ENCODE assay signal across 5 fruit fly cellular contexts in the genomic region with DNA sequence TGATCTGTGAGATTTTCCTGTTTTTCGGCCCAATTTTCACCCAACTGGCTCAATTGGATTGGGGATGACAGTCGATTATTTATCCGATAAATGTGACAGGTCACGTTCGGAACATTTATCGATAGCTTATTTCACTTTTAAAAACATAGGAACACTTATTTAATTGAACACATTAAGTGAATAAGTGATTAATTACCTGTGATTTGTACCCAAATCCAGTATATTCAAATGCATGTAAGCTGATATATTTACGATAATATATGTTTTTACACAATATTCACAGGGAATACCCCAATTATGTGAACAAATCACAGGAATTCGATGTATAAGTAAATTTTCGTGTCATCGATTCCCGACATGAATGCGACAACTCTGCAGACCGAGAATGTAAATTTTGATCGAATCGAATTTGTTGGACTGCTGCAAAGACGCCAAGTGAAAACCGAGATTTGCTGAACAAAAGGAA.
TF ChIP-seq lines count a peak whose summit lies in the region.

EMC3 (minus strand) TSS at position 81 of the 466 bp plus-strand sequence.
Dpy-30L1 (plus strand) TSS at position 311 of the 466 bp plus-strand sequence.

- TF ChIP-seq CTCF in whole organism, embryonic (GFP tag; optimal IDR thresholded peaks at IDR 0.05; lab: Kevin White, UChicago) = no peak

TF ChIP-seq in whole organism, adult, 20 proteins besides CTCF, POLR2A, EP300 and RAD21 (continues in another document):
- TF ChIP-seq Mnt (GFP tag; optimal IDR thresholded peaks at IDR 0.05; lab: Kevin White, UChicago) (peak; percentile 22), CG5204 (GFP tag; optimal IDR thresholded peaks at IDR 0.05; lab: Kevin White, UChicago) (peak; percentile 58), CG7045 (GFP tag; optimal IDR thresholded peaks at IDR 0.05; lab: Kevin White, UChicago) (peak; percentile 2), CG11617 (GFP tag; optimal IDR thresholded peaks at IDR 0.05; lab: Kevin White, UChicago) (peak; percentile 54), CG1620 (GFP tag; optimal IDR thresholded peaks at IDR 0.05; lab: Kevin White, UChicago) (peak; percentile 46), CG12768 (GFP tag; optimal IDR thresholded peaks at IDR 0.05; lab: Kevin White, UChicago) (peak; percentile 20), toe (GFP tag; optimal IDR thresholded peaks at IDR 0.05; lab: Kevin White, UChicago) (peak; percentile 70), bab1 (GFP tag; optimal IDR thresholded peaks at IDR 0.05; lab: Kevin White, UChicago) (peak; percentile 79), tj (GFP tag; optimal IDR thresholded peaks at IDR 0.05; lab: Kevin White, UChicago) (no peak), cic (GFP tag; optimal IDR thresholded peaks at IDR 0.05; lab: Kevin White, UChicago) (no peak), Clk (GFP tag; optimal IDR thresholded peaks at IDR 0.05; lab: Kevin White, UChicago) (no peak), kay (GFP tag; lab: Kevin White, UChicago; ENCODE audit: borderline replicate concordance) (no peak), pad (GFP tag; optimal IDR thresholded peaks at IDR 0.05; lab: Kevin White, UChicago) (peak; percentile 12), CG14711 (tag; optimal IDR thresholded peaks at IDR 0.05; lab: Kevin White, UChicago) (peak; percentile 96), Hr96 (GFP tag; optimal IDR thresholded peaks at IDR 0.05; lab: Kevin White, UChicago) (peak; percentile 53), cnc (optimal IDR thresholded peaks at IDR 0.05; lab: Kevin White, UChicago) (no peak), ovo (GFP tag; optimal IDR thresholded peaks at IDR 0.05; lab: Kevin White, UChicago) (no peak)

TF ChIP-seq in whole organism, embryonic, 481 proteins besides CTCF, POLR2A, EP300 and RAD21 (continues in another document):
- TF ChIP-seq vvl (GFP tag; IDR thresholded peaks at IDR 0.05; lab: Robert Waterston, UW) (peak; percentile 58; the same call in 1 of the 2 replicates), fd3F (GFP tag; optimal IDR thresholded peaks at IDR 0.05; lab: Kevin White, UChicago) (peak; percentile 26), lilli (GFP tag; optimal IDR thresholded peaks at IDR 0.05; lab: Kevin White, UChicago) (peak; percentile 78), sens (GFP tag; lab: Kevin White, UChicago) (peak; percentile 94), CG12219 (GFP tag; optimal IDR thresholded peaks at IDR 0.05; lab: Kevin White, UChicago) (no peak), CG17829 (tag; optimal IDR thresholded peaks at IDR 0.05; lab: Kevin White, UChicago) (peak; percentile 64), CG14050 (GFP tag; IDR thresholded peaks at IDR 0.05; lab: Robert Waterston, UW) (no peak), CG11456 (GFP tag; IDR thresholded peaks at IDR 0.05; lab: Robert Waterston, UW) (no peak), CG2889 (GFP tag; IDR thresholded peaks at IDR 0.05; lab: Robert Waterston, UW) (no peak), Poxn (GFP tag; IDR thresholded peaks at IDR 0.05; lab: Robert Waterston, UW) (no peak), Lim3 (GFP tag; IDR thresholded peaks at IDR 0.05; lab: Robert Waterston, UW) (no peak), CG4328 (GFP tag; optimal IDR thresholded peaks at IDR 0.05; lab: Kevin White, UChicago) (peak; percentile 1), CG14667 (GFP tag; IDR thresholded peaks at IDR 0.05; lab: Robert Waterston, UW) (0 out of 2 replicates have a peak, but pooled peaks have one; percentile 29), Dip2 (GFP tag; IDR thresholded peaks at IDR 0.05; lab: Robert Waterston, UW) (no peak), ems (GFP tag; optimal IDR thresholded peaks at IDR 0.05; lab: Kevin White, UChicago) (peak; percentile 25), CG8388 (GFP tag; optimal IDR thresholded peaks at IDR 0.05; lab: Kevin White, UChicago) (peak; percentile 34), pho (GFP tag; optimal IDR thresholded peaks at IDR 0.05; lab: Kevin White, UChicago) (peak; percentile 48), danr (GFP tag; IDR thresholded peaks at IDR 0.05; lab: Robert Waterston, UW) (no peak)

TF ChIP-seq in whole organism, prepupa, 60 proteins besides CTCF, POLR2A, EP300 and RAD21 (continues in another document):
- TF ChIP-seq dac (GFP tag; optimal IDR thresholded peaks at IDR 0.05; lab: Kevin White, UChicago) (no peak), Sox14 (GFP tag; optimal IDR thresholded peaks at IDR 0.05; lab: Kevin White, UChicago) (peak; percentile 35), topi (GFP tag; optimal IDR thresholded peaks at IDR 0.05; lab: Kevin White, UChicago) (peak; percentile 50), achi (GFP tag; optimal IDR thresholded peaks at IDR 0.05; lab: Kevin White, UChicago) (no peak), CG15336 (GFP tag; IDR thresholded peaks at IDR 0.05; lab: Robert Waterston, UW) (peak; percentile 31; the same call in 1 of the 2 replicates), Eip78C (GFP tag; lab: Kevin White, UChicago) (peak; percentile 81), CG16779 (tag; optimal IDR thresholded peaks at IDR 0.05; lab: Kevin White, UChicago) (no peak), cyc (GFP tag; optimal IDR thresholded peaks at IDR 0.05; lab: Kevin White, UChicago) (peak; percentile 43), CG11294 (GFP tag; IDR thresholded peaks at IDR 0.05; lab: Robert Waterston, UW) (no peak), Ets21C (GFP tag; optimal IDR thresholded peaks at IDR 0.05; lab: Kevin White, UChicago) (peak; percentile 46), Eip75B (GFP tag; optimal IDR thresholded peaks at IDR 0.05; lab: Kevin White, UChicago) (peak; percentile 47), CG31627 (GFP tag; optimal IDR thresholded peaks at IDR 0.05; lab: Kevin White, UChicago) (peak; percentile 64), Hr39 (GFP tag; optimal IDR thresholded peaks at IDR 0.05; lab: Kevin White, UChicago) (peak; percentile 51), Hr4 (GFP tag; optimal IDR thresholded peaks at IDR 0.05; lab: Kevin White, UChicago) (peak; percentile 55), lz (GFP tag; optimal IDR thresholded peaks at IDR 0.05; lab: Kevin White, UChicago) (peak; percentile 48), CG3032 (tag; optimal IDR thresholded peaks at IDR 0.05; lab: Kevin White, UChicago) (peak; percentile 58), esn (GFP tag; optimal IDR thresholded peaks at IDR 0.05; lab: Kevin White, UChicago) (peak; percentile 66), Ets96B (tag; optimal IDR thresholded peaks at IDR 0.05; lab: Kevin White, UChicago) (peak; percentile 46)

TF ChIP-seq in whole organism, pupa, 21 proteins besides CTCF, POLR2A, EP300 and RAD21 (continues in another document):
- no peak for TF ChIP-seq EcR (GFP tag; optimal IDR thresholded peaks at IDR 0.05; lab: Kevin White, UChicago)
- peak; percentile 43; the same call in 1 of the 2 replicates for TF ChIP-seq Ets98B (GFP tag; IDR thresholded peaks at IDR 0.05; lab: Robert Waterston, UW)
- no peak for TF ChIP-seq rn (GFP tag; IDR thresholded peaks at IDR 0.05; lab: Robert Waterston, UW)
- TF ChIP-seq CG9948 (tag; optimal IDR thresholded peaks at IDR 0.05; lab: Kevin White, UChicago) = peak; percentile 5
- TF ChIP-seq fd96Ca (GFP tag; IDR thresholded peaks at IDR 0.05; lab: Robert Waterston, UW) = no peak
- TF ChIP-seq CG8159 (tag; optimal IDR thresholded peaks at IDR 0.05; lab: Kevin White, UChicago) = no peak
- TF ChIP-seq D1 (tag; optimal IDR thresholded peaks at IDR 0.05; lab: Kevin White, UChicago) = no peak
- no peak for TF ChIP-seq CG12605 (GFP tag; IDR thresholded peaks at IDR 0.05; lab: Robert Waterston, UW)
- no peak for TF ChIP-seq gl (tag; optimal IDR thresholded peaks at IDR 0.05; lab: Kevin White, UChicago)
- no peak for TF ChIP-seq CG14655 (GFP tag; optimal IDR thresholded peaks at IDR 0.05; lab: Kevin White, UChicago)
- TF ChIP-seq CG34367 (tag; optimal IDR thresholded peaks at IDR 0.05; lab: Kevin White, UChicago) = no peak
- peak; percentile 20; the same call in 1 of the 3 replicates for TF ChIP-seq CG4496 (GFP tag; IDR thresholded peaks at IDR 0.05; lab: Robert Waterston, UW)
- TF ChIP-seq Pif1B (GFP tag; optimal IDR thresholded peaks at IDR 0.05; lab: Kevin White, UChicago) = no peak
- TF ChIP-seq CG32121 (GFP tag; IDR thresholded peaks at IDR 0.05; lab: Robert Waterston, UW) = no peak
- TF ChIP-seq CG15710 (tag; optimal IDR thresholded peaks at IDR 0.05; lab: Kevin White, UChicago) = peak; percentile 53
- TF ChIP-seq Snoo (tag; optimal IDR thresholded peaks at IDR 0.05; lab: Kevin White, UChicago) = peak; percentile 27
- TF ChIP-seq CG10348 (GFP tag; IDR thresholded peaks at IDR 0.05; lab: Robert Waterston, UW) = no peak
- peak; percentile 35 for TF ChIP-seq CG17806 (tag; optimal IDR thresholded peaks at IDR 0.05; lab: Kevin White, UChicago)
- no peak for TF ChIP-seq Pif1A (GFP tag; optimal IDR thresholded peaks at IDR 0.05; lab: Kevin White, UChicago)
- no peak for TF ChIP-seq CG8301 (tag; optimal IDR thresholded peaks at IDR 0.05; lab: Kevin White, UChicago)

TF ChIP-seq in whole organism, wandering third instar larva, 38 proteins besides CTCF, POLR2A, EP300 and RAD21 (continues in another document):
- TF ChIP-seq br (GFP tag; optimal IDR thresholded peaks at IDR 0.05; lab: Kevin White, UChicago) = peak; percentile 21
- no peak for TF ChIP-seq Mio (GFP tag; optimal IDR thresholded peaks at IDR 0.05; lab: Kevin White, UChicago)
- TF ChIP-seq fru (GFP tag; optimal IDR thresholded peaks at IDR 0.05; lab: Kevin White, UChicago) = peak; percentile 32
- no peak for TF ChIP-seq sage (GFP tag; optimal IDR thresholded peaks at IDR 0.05; lab: Kevin White, UChicago)
- peak; percentile 55 for TF ChIP-seq ey (GFP tag; optimal IDR thresholded peaks at IDR 0.05; lab: Kevin White, UChicago)
- TF ChIP-seq Dfd (GFP tag; optimal IDR thresholded peaks at IDR 0.05; lab: Kevin White, UChicago) = no peak
- TF ChIP-seq OdsH (GFP tag; optimal IDR thresholded peaks at IDR 0.05; lab: Kevin White, UChicago) = peak; percentile 37
- TF ChIP-seq psq (GFP tag; optimal IDR thresholded peaks at IDR 0.05; lab: Kevin White, UChicago) = peak; percentile 30
- no peak for TF ChIP-seq Abd-B (GFP tag; optimal IDR thresholded peaks at IDR 0.05; lab: Kevin White, UChicago)
- TF ChIP-seq h (GFP tag; optimal IDR thresholded peaks at IDR 0.05; lab: Kevin White, UChicago) = peak; percentile 65
- TF ChIP-seq GATAd (GFP tag; optimal IDR thresholded peaks at IDR 0.05; lab: Kevin White, UChicago) = peak; percentile 15
- TF ChIP-seq Hr83 (GFP tag; optimal IDR thresholded peaks at IDR 0.05; lab: Kevin White, UChicago; ENCODE audit: poor library complexity, severe bottlenecking) = no peak
- no peak for TF ChIP-seq Rel (GFP tag; optimal IDR thresholded peaks at IDR 0.05; lab: Kevin White, UChicago)
- TF ChIP-seq Rel (tag; optimal IDR thresholded peaks at IDR 0.05; lab: Kevin White, UChicago) = peak; percentile 75
- TF ChIP-seq lola (GFP tag; optimal IDR thresholded peaks at IDR 0.05; lab: Kevin White, UChicago) = no peak
- no peak for TF ChIP-seq Dif (GFP tag; optimal IDR thresholded peaks at IDR 0.05; lab: Kevin White, UChicago; ENCODE audit: partially characterized antibody)
- no peak for TF ChIP-seq usp (GFP tag; optimal IDR thresholded peaks at IDR 0.05; lab: Kevin White, UChicago)
- no peak for TF ChIP-seq Myc (optimal IDR thresholded peaks at IDR 0.05; lab: Kevin White, UChicago)
- peak; percentile 30 for TF ChIP-seq CG9705 (GFP tag; optimal IDR thresholded peaks at IDR 0.05; lab: Kevin White, UChicago)
- no peak for TF ChIP-seq brk (GFP tag; optimal IDR thresholded peaks at IDR 0.05; lab: Kevin White, UChicago)
- TF ChIP-seq woc (GFP tag; optimal IDR thresholded peaks at IDR 0.05; lab: Kevin White, UChicago) = no peak
- no peak for TF ChIP-seq CrebA (GFP tag; optimal IDR thresholded peaks at IDR 0.05; lab: Kevin White, UChicago; ENCODE audit: borderline replicate concordance)
